Fruit fly (Drosophila melanogaster) whole organism, embryonic: Measurements from ENCODE around the gene Zw.

Experiments used
- Atf-2 ChIP-seq: fragments of 200-800 bp; sonication (Bioruptor generic); optimal IDR thresholded peaks from 2 replicates; lab custom pipeline; 2016; ENCODE audit warnings: missing biosample characterization, missing genetic modification characterization
- Awh ChIP-seq: fragments of 200-800 bp; sonication (Bioruptor generic); IDR thresholded peaks from 2 replicates; pipeline ENCODE4, ENCODE4 v1.3.6; 2022; ENCODE audit warnings: missing biosample characterization, missing genetic modification characterization
- CG10147 ChIP-seq: fragments of 200-800 bp; sonication (Bioruptor generic); optimal IDR thresholded peaks from 2 replicates; lab custom pipeline; 2019; ENCODE audit warnings: missing biosample characterization, mild to moderate bottlenecking, missing genetic modification characterization, moderate library complexity
- CG10209 ChIP-seq: fragments of 200-800 bp; sonication (Bioruptor generic); optimal IDR thresholded peaks from 3 replicates; lab custom pipeline; 2017; ENCODE audit warnings: missing biosample characterization, mild to moderate bottlenecking, missing genetic modification characterization, missing genetic modification reagents
- CG10543 ChIP-seq: fragments of 200-800 bp; sonication (Bioruptor generic); optimal IDR thresholded peaks from 3 replicates; lab custom pipeline; 2017; ENCODE audit warnings: missing biosample characterization, mild to moderate bottlenecking, missing genetic modification characterization, moderate library complexity
- CG10565 ChIP-seq: fragments of 200-800 bp; sonication (Bioruptor generic); optimal IDR thresholded peaks from 3 replicates; lab custom pipeline; 2016; ENCODE audit warnings: missing biosample characterization, mild to moderate bottlenecking, missing genetic modification characterization
- CG11093 ChIP-seq: fragments of 200-800 bp; sonication (Bioruptor generic); IDR thresholded peaks from 3 replicates; pipeline ENCODE4 v1.3.6; 2022; ENCODE audit warnings: missing biosample characterization, missing genetic modification characterization
- CG11723 ChIP-seq: fragments of 200-800 bp; sonication (Bioruptor generic); optimal IDR thresholded peaks from 2 replicates; lab custom pipeline; 2017; ENCODE audit warnings: missing biosample characterization, mild to moderate bottlenecking, missing genetic modification characterization
- CG12104 ChIP-seq: fragments of 200-800 bp; sonication (Bioruptor generic); optimal IDR thresholded peaks from 3 replicates; lab custom pipeline; 2016; ENCODE audit warnings: missing biosample characterization, missing genetic modification characterization
- CG12659 ChIP-seq: fragments of 200-800 bp; sonication (Bioruptor generic); optimal IDR thresholded peaks from 3 replicates; lab custom pipeline; 2017; ENCODE audit warnings: mild to moderate bottlenecking, missing biosample characterization, missing genetic modification reagents, missing genetic modification characterization
- CG13775 ChIP-seq: fragments of 200-800 bp; sonication (Bioruptor generic); optimal IDR thresholded peaks from 3 replicates; lab custom pipeline; 2017; ENCODE audit warnings: missing biosample characterization, mild to moderate bottlenecking, missing genetic modification characterization
- CG14710 ChIP-seq: fragments of 200-800 bp; sonication (Bioruptor generic); optimal IDR thresholded peaks from 3 replicates; lab custom pipeline; 2019; ENCODE audit warnings: missing biosample characterization, mild to moderate bottlenecking, missing genetic modification characterization, moderate library complexity
- CG14860 ChIP-seq: fragments of 200-800 bp; sonication (Bioruptor generic); IDR thresholded peaks from 3 replicates; pipeline ENCODE4 v1.3.6; 2022; ENCODE audit warnings: missing biosample characterization, missing genetic modification characterization; ENCODE audit not compliant: partially characterized antibody
- CG1603 ChIP-seq: fragments of 200-800 bp; sonication (Bioruptor generic); optimal IDR thresholded peaks from 2 replicates; lab custom pipeline; 2019; ENCODE audit warnings: missing biosample characterization, mild to moderate bottlenecking, missing genetic modification characterization, moderate library complexity
- CG18262 ChIP-seq: fragments of 200-800 bp; optimal IDR thresholded peaks from 3 replicates; lab custom pipeline; 2019; ENCODE audit warnings: missing biosample characterization, mild to moderate bottlenecking, missing genetic modification characterization, moderate library complexity
- CG2129 ChIP-seq: fragments of 200-800 bp; sonication (Bioruptor generic); IDR thresholded peaks from 2 replicates; pipeline ENCODE4 v1.3.6; 2022; ENCODE audit warnings: missing biosample characterization, missing genetic modification characterization; ENCODE audit not compliant: partially characterized antibody
- CG2199 ChIP-seq: fragments of 200-800 bp; sonication (Bioruptor generic); IDR thresholded peaks from 3 replicates; pipeline ENCODE4 v1.3.6; 2022; ENCODE audit warnings: missing biosample characterization, missing genetic modification characterization
- CG31441 ChIP-seq: fragments of 200-800 bp; sonication (Bioruptor generic); IDR thresholded peaks from 2 replicates; pipeline ENCODE4 v1.3.6; 2022; ENCODE audit warnings: missing biosample characterization, missing genetic modification characterization
- CG4360 ChIP-seq: fragments of 200-800 bp; sonication (Bioruptor generic); IDR thresholded peaks from 2 replicates; pipeline ENCODE4 v1.3.6; 2022; ENCODE audit warnings: missing biosample characterization, missing genetic modification characterization
- CG6791 ChIP-seq: fragments of 200-800 bp; sonication (Bioruptor generic); IDR thresholded peaks from 3 replicates; pipeline ENCODE4 v1.3.6; 2022; ENCODE audit warnings: missing biosample characterization, missing genetic modification characterization; ENCODE audit not compliant: partially characterized antibody
- CG7271 ChIP-seq: fragments of 200-800 bp; sonication (Bioruptor generic); optimal IDR thresholded peaks from 2 replicates; lab custom pipeline; 2018; ENCODE audit warnings: missing biosample characterization, mild to moderate bottlenecking, missing genetic modification characterization, moderate library complexity
- CG7357 ChIP-seq: fragments of 200-800 bp; sonication (Bioruptor generic); IDR thresholded peaks from 3 replicates; pipeline ENCODE4 v1.3.6; 2022; ENCODE audit warnings: missing biosample characterization, missing genetic modification characterization
- CG9727 ChIP-seq: fragments of 200-800 bp; sonication (Bioruptor generic); optimal IDR thresholded peaks from 3 replicates; lab custom pipeline; 2017; ENCODE audit warnings: missing biosample characterization, mild to moderate bottlenecking, missing genetic modification characterization
- CG9817 ChIP-seq: fragments of 200-800 bp; sonication (Bioruptor generic); optimal IDR thresholded peaks from 2 replicates; lab custom pipeline; 2018; ENCODE audit warnings: missing biosample characterization, mild to moderate bottlenecking, missing genetic modification characterization, moderate library complexity
- CG9932 ChIP-seq: fragments of 200-800 bp; sonication (Bioruptor generic); IDR thresholded peaks from 2 replicates; pipeline ENCODE4 v1.3.6; 2022; ENCODE audit warnings: missing biosample characterization, missing genetic modification characterization
- ERR ChIP-seq: fragments of 200-800 bp; sonication (Bioruptor generic); optimal IDR thresholded peaks from 2 replicates; lab custom pipeline; 2016; ENCODE audit warnings: missing biosample characterization, missing genetic modification characterization
- Ets65A ChIP-seq: fragments of 200-800 bp; sonication (Bioruptor generic); peaks from one replicate; lab custom pipeline; 2016; ENCODE audit warnings: missing biosample characterization, missing genetic modification characterization
- HLH3B ChIP-seq: fragments of 200-800 bp; sonication (Bioruptor generic); IDR thresholded peaks from 2 replicates; pipeline ENCODE4 v1.3.6; 2022; ENCODE audit warnings: missing biosample characterization, missing genetic modification characterization
- Hmr ChIP-seq: fragments of 200-800 bp; sonication (Bioruptor generic); optimal IDR thresholded peaks from 3 replicates; lab custom pipeline; 2017; ENCODE audit warnings: mild to moderate bottlenecking, missing biosample characterization, missing genetic modification reagents, missing genetic modification characterization
- Kr ChIP-seq: fragments of 200-800 bp; sonication (Bioruptor generic); optimal IDR thresholded peaks from 2 replicates; lab custom pipeline; 2017; ENCODE audit warnings: missing biosample characterization, mild to moderate bottlenecking, missing genetic modification characterization
- MESR4 ChIP-seq: fragments of 200-800 bp; sonication (Bioruptor generic); optimal IDR thresholded peaks from 2 replicates; lab custom pipeline; 2018; ENCODE audit warnings: missing biosample characterization, mild to moderate bottlenecking, missing genetic modification characterization, moderate library complexity
- Med ChIP-seq: fragments of 200-800 bp; sonication (Bioruptor generic); peaks from one replicate; lab custom pipeline; 2016; ENCODE audit warnings: missing biosample characterization, missing genetic modification characterization, mild to moderate bottlenecking, inconsistent platforms, moderate library complexity
- Poxn ChIP-seq: fragments of 200-800 bp; sonication (Bioruptor generic); IDR thresholded peaks from 2 replicates; pipeline ENCODE4 v1.3.6; 2022; ENCODE audit warnings: missing biosample characterization, missing genetic modification characterization
- Sin3A ChIP-seq: fragments of >200 bp; optimal IDR thresholded peaks from 2 replicates; lab custom pipeline; 2018
- Sry-β ChIP-seq: fragments of 200-800 bp; sonication (Bioruptor generic); optimal IDR thresholded peaks from 2 replicates; lab custom pipeline; 2018; ENCODE audit warnings: missing biosample characterization, mild to moderate bottlenecking, missing genetic modification characterization, moderate library complexity
- Trl ChIP-seq, 3 experiments: fragments of >200 bp in 2 of 3; fragments of 200-800 bp in 1 of 3; sonication (Bioruptor generic) in 1 of 3; optimal IDR thresholded peaks; 2 replicates in 1 of 3; 3 replicates in 2 of 3; lab custom pipeline; 2016 to 2017; ENCODE audit warnings: missing biosample characterization in 1 of 3, missing genetic modification characterization in 1 of 3
- ara ChIP-seq: fragments of 200-800 bp; sonication (Bioruptor generic); IDR thresholded peaks from 2 replicates; pipeline ENCODE4 v1.3.6; 2022; ENCODE audit warnings: missing biosample characterization, missing genetic modification characterization
- cato ChIP-seq: fragments of 200-800 bp; sonication (Bioruptor generic); optimal IDR thresholded peaks from 2 replicates; lab custom pipeline; 2016; ENCODE audit warnings: missing biosample characterization, missing genetic modification characterization, borderline replicate concordance
- chn ChIP-seq: fragments of 200-800 bp; sonication (Bioruptor generic); optimal IDR thresholded peaks from 2 replicates; lab custom pipeline; 2016; ENCODE audit warnings: missing biosample characterization, missing genetic modification characterization
- ci ChIP-seq: fragments of 200-800 bp; sonication (Bioruptor generic); IDR thresholded peaks from 3 replicates; pipeline ENCODE4 v1.3.6; 2022; ENCODE audit warnings: missing biosample characterization, missing genetic modification characterization
- pnt ChIP-seq: fragments of 200-800 bp; sonication (Bioruptor generic); optimal IDR thresholded peaks from 3 replicates; lab custom pipeline; 2016; ENCODE audit warnings: missing biosample characterization, missing genetic modification characterization
- rib ChIP-seq: fragments of 200-800 bp; sonication (Bioruptor generic); IDR thresholded peaks from 2 replicates; pipeline ENCODE4 v1.3.6; 2022; ENCODE audit warnings: missing biosample characterization, missing genetic modification characterization
- ro ChIP-seq: fragments of 200-800 bp; sonication (Bioruptor generic); IDR thresholded peaks from 2 replicates; pipeline ENCODE4 v1.3.6; 2022; ENCODE audit warnings: missing biosample characterization, missing genetic modification characterization
- slp2 ChIP-seq: fragments of 200-800 bp; sonication (Bioruptor generic); optimal IDR thresholded peaks from 2 replicates; lab custom pipeline; 2016; ENCODE audit warnings: missing biosample characterization, missing genetic modification characterization
- sob ChIP-seq: fragments of 200-800 bp; sonication (Bioruptor generic); IDR thresholded peaks from 2 replicates; pipeline ENCODE4 v1.3.6; 2022; ENCODE audit warnings: missing biosample characterization, missing genetic modification characterization
- stwl ChIP-seq: fragments of 200-800 bp; sonication (Bioruptor generic); optimal IDR thresholded peaks from 3 replicates; lab custom pipeline; 2018; ENCODE audit warnings: missing biosample characterization, mild to moderate bottlenecking, missing genetic modification characterization, moderate library complexity
- tap ChIP-seq: fragments of 200-800 bp; optimal IDR thresholded peaks from 3 replicates; lab custom pipeline; 2019; ENCODE audit warnings: missing biosample characterization, mild to moderate bottlenecking, missing genetic modification characterization, moderate library complexity
- tin ChIP-seq: fragments of 200-800 bp; sonication (Bioruptor generic); optimal IDR thresholded peaks from 3 replicates; lab custom pipeline; 2016; ENCODE audit warnings: missing biosample characterization, missing genetic modification characterization
- unc-4 ChIP-seq: fragments of 200-800 bp; sonication (Bioruptor generic); IDR thresholded peaks from 2 replicates; pipeline ENCODE4 v1.3.6; 2022; ENCODE audit warnings: missing biosample characterization, missing genetic modification characterization; ENCODE audit not compliant: partially characterized antibody

Gene Zw

dm6 chrX:19663859-19664728 lies 3.0 kb upstream of the Zw start, which contains the start of the genes CG14223 and Ssu72 (continued):
- TF ChIP-seq Hmr (GFP tag; lab: Kevin White, UChicago) (no peak), sob (GFP tag; lab: Robert Waterston, UW) (no peak), ro (GFP tag; lab: Robert Waterston, UW) (no peak), CG14710 (peak; percentile 31), tap (tag; lab: Kevin White, UChicago) (no peak), rib (GFP tag; lab: Robert Waterston, UW) (no peak), ERR (GFP tag; lab: Kevin White, UChicago) (no peak), CG11723 (no peak), HLH3B (GFP tag; lab: Robert Waterston, UW) (no peak), cato (GFP tag; lab: Kevin White, UChicago) (no peak), CG14860 (peak; percentile 49; the same call in 2 of the 3 replicates), Poxn (GFP tag; lab: Robert Waterston, UW) (no peak), CG10543 (GFP tag; lab: Kevin White, UChicago) (no peak), CG9932 (GFP tag; lab: Robert Waterston, UW) (peak; percentile 58), CG13775 (no peak), CG11093 (no peak), CG2129 (peak; percentile 71), CG6791 (peak; percentile 78), CG10147 (GFP tag; lab: Kevin White, UChicago) (no peak), CG1603 (peak; percentile 45), Med (GFP tag; lab: Kevin White, UChicago) (peak; percentile 82), Kr (GFP tag; lab: Kevin White, UChicago) (no peak), pnt (GFP tag; lab: Kevin White, UChicago) (no peak), tin (GFP tag; lab: Kevin White, UChicago) (no peak), ara (GFP tag; lab: Robert Waterston, UW) (no peak), CG7271 (tag; lab: Kevin White, UChicago) (no peak), Atf-2 (GFP tag; lab: Kevin White, UChicago) (no peak), stwl (tag; lab: Kevin White, UChicago) (peak; percentile 22), slp2 (GFP tag; lab: Kevin White, UChicago) (no peak), CG9727 (no peak), Ets65A (peak; percentile 38), CG12104 (GFP tag; lab: Kevin White, UChicago) (no peak), ci (no peak), Awh (no peak), CG9817 (tag; lab: Kevin White, UChicago) (no peak), CG18262 (tag; lab: Kevin White, UChicago) (peak; percentile 8), CG31441 (GFP tag; lab: Robert Waterston, UW) (no peak), unc-4 (GFP tag; lab: Robert Waterston, UW) (peak; percentile 62), CG10565 (no peak), MESR4 (GFP tag; lab: Kevin White, UChicago) (peak; percentile 74), CG7357 (GFP tag; lab: Robert Waterston, UW) (no peak), CG10209 (GFP tag; lab: Kevin White, UChicago) (no peak), CG4360 (GFP tag; lab: Robert Waterston, UW) (no peak), Sry-β (no peak), Sin3A (lab: Kevin White, UChicago) (peak; percentile 22), CG2199 (GFP tag; lab: Robert Waterston, UW) (no peak), Trl (optimal IDR thresholded peaks at IDR 0.05; lab: Kevin White, UChicago) (no peak), Trl (GFP tag; optimal IDR thresholded peaks at IDR 0.05; lab: Kevin White, UChicago) (no peak), CG12659 (GFP tag; lab: Kevin White, UChicago) (no peak), chn (GFP tag; lab: Kevin White, UChicago) (no peak)
